Fruit fly (Drosophila melanogaster): ENCODE results near the gene CG15922.

CG15922 gene

dm6 chr3R:20560019-20560667 is at the start of gene CG15922:
CG15922 (minus strand) TSS chr3R:20560280.
- TF ChIP-seq CTCF (optimal IDR thresholded peaks at IDR 0.05), result no peak
- no peak for TF ChIP-seq CG8478 (optimal IDR thresholded peaks at IDR 0.05)

- no peak for TF ChIP-seq CTCF (optimal IDR thresholded peaks at IDR 0.05)
- TF ChIP-seq CG8478 (optimal IDR thresholded peaks at IDR 0.05), result no peak
Measured at dm6 chr3R:20608199-20608598, 48.1 kb upstream of the CG15922 start.

- TF ChIP-seq CTCF (optimal IDR thresholded peaks at IDR 0.05) (no peak), CG8478 (optimal IDR thresholded peaks at IDR 0.05) (no peak)
Measured at dm6 chr3R:20605562-20606155, 45.6 kb upstream of the CG15922 start.

dm6 chr3R:20605078-20605477 is 45.0 kb upstream of the CG15922 start:
- TF ChIP-seq CTCF (optimal IDR thresholded peaks at IDR 0.05), result no peak
- TF ChIP-seq CG8478 (optimal IDR thresholded peaks at IDR 0.05), result no peak

- TF ChIP-seq CG8478 (optimal IDR thresholded peaks at IDR 0.05) (no peak), CTCF (optimal IDR thresholded peaks at IDR 0.05) (no peak)
Measured at dm6 chr3R:20604078-20604477, 44.0 kb upstream of the CG15922 start.

- TF ChIP-seq CTCF (optimal IDR thresholded peaks at IDR 0.05) (no peak), CG8478 (optimal IDR thresholded peaks at IDR 0.05) (no peak)
Measured at dm6 chr3R:20602599-20602998, 42.5 kb upstream of the CG15922 start.

dm6 chr3R:20600109-20600508 is 40.0 kb upstream of the CG15922 start:
- TF ChIP-seq CG8478 (optimal IDR thresholded peaks at IDR 0.05) (no peak), CTCF (optimal IDR thresholded peaks at IDR 0.05) (no peak)

dm6 chr3R:20597407-20598325 is 37.6 kb upstream of the CG15922 start:
- TF ChIP-seq CTCF (optimal IDR thresholded peaks at IDR 0.05) (no peak), CG8478 (optimal IDR thresholded peaks at IDR 0.05) (no peak)

- no peak for TF ChIP-seq CTCF (optimal IDR thresholded peaks at IDR 0.05)
- no peak for TF ChIP-seq CG8478 (optimal IDR thresholded peaks at IDR 0.05)
Measured at dm6 chr3R:20596337-20596962, 36.4 kb upstream of the CG15922 start.

- TF ChIP-seq CG8478 (optimal IDR thresholded peaks at IDR 0.05) (no peak), CTCF (optimal IDR thresholded peaks at IDR 0.05) (no peak)
Measured at dm6 chr3R:20595901-20596300, 35.8 kb upstream of the CG15922 start.

dm6 chr3R:20595145-20595812 is 35.2 kb upstream of the CG15922 start:
- TF ChIP-seq CTCF (optimal IDR thresholded peaks at IDR 0.05), result no peak
- no peak for TF ChIP-seq CG8478 (optimal IDR thresholded peaks at IDR 0.05)

dm6 chr3R:20594194-20595144 is 34.4 kb upstream of the CG15922 start:
- TF ChIP-seq CTCF (optimal IDR thresholded peaks at IDR 0.05) (no peak), CG8478 (optimal IDR thresholded peaks at IDR 0.05) (no peak)

- no peak for TF ChIP-seq CTCF (optimal IDR thresholded peaks at IDR 0.05)
- no peak for TF ChIP-seq CG8478 (optimal IDR thresholded peaks at IDR 0.05)
Measured at dm6 chr3R:20593463-20593838, 33.4 kb upstream of the CG15922 start.
